Worm (Caenorhabditis elegans) whole organism, early embryonic: Measurements from ENCODE around the gene T08A11.1.

ENCODE experiments used
- ama-1 ChIP-seq: fragments of 150-350 bp; optimal IDR thresholded peaks from 2 replicates; lab custom pipeline; 2014
- ceh-13 ChIP-seq: fragments of 200-800 bp; sonication (Bioruptor generic); optimal IDR thresholded peaks from 2 replicates; lab custom pipeline; 2018; ENCODE audit warnings: mild to moderate bottlenecking, missing genetic modification characterization, missing compliant biosample characterization
- hnd-1 ChIP-seq: sonication (generic microtip); optimal IDR thresholded peaks from 2 replicates; lab custom pipeline; 2016; ENCODE audit warnings: missing genetic modification characterization, missing compliant biosample characterization
- sea-1 ChIP-seq: fragments of 200-800 bp; sonication (Bioruptor generic); conservative IDR thresholded peaks from 2 replicates; pipeline ENCODE4 v1.3.6; 2022; ENCODE audit warnings: missing genetic modification characterization, missing compliant biosample characterization

DNA sequence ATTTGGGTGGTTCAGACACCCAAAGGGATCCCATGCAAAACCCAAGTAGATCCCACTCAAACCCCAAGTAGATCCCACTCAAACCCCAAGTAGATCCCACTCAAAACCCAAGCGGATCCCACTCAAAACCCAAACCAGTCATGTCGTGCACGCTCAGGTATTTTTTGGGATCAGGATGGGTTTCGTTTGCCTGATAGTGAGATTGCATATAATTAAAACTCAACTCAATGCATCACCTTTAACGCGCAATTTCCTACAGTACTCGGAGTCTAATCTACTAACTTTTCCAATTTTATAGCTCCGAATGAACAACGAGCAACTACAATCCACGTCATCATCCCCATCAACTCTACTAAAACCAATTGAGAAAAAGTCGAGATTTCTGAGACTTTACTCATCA, 53.8 kb downstream of the T08A11.1 start, which contains the start of gene phlp-2:
- no peak for TF ChIP-seq ama-1 (lab: Kevin White, UChicago)
- no peak for TF ChIP-seq hnd-1 (tag; lab: Kevin White, UChicago)
- TF ChIP-seq ceh-13, result no peak
- no peak for TF ChIP-seq sea-1 (GFP tag; lab: Robert Waterston, UW)
